Worm (Caenorhabditis elegans) whole organism, mixed stage, embryonic: ENCODE data around the gene T04F3.5.

ENCODE experiments used
- bed-3 ChIP-seq: fragments of 200-800 bp; sonication (Bioruptor generic); optimal IDR thresholded peaks from 3 replicates; lab custom pipeline; 2018; ENCODE audit warnings: mild to moderate bottlenecking, missing genetic modification characterization, moderate library complexity, missing compliant biosample characterization
- drap-1 ChIP-seq: fragments of 200-800 bp; sonication (Bioruptor generic); optimal IDR thresholded peaks from 3 replicates; lab custom pipeline; 2018; ENCODE audit warnings: mild to moderate bottlenecking, missing genetic modification characterization, missing compliant biosample characterization
- elt-1 ChIP-seq: sonication (generic microtip); optimal IDR thresholded peaks from 2 replicates; lab custom pipeline; 2017; ENCODE audit warnings: missing genetic modification characterization, mild to moderate bottlenecking, missing compliant biosample characterization, antibody characterized with exemption, moderate library complexity, borderline replicate concordance; ENCODE audit not compliant: insufficient read depth
- lin-13 ChIP-seq: fragments of 150-350 bp; optimal IDR thresholded peaks from 2 replicates; lab custom pipeline; 2014; ENCODE audit warnings: missing biosample characterization, missing genetic modification characterization
- nhr-28 ChIP-seq: fragments of 150-350 bp; optimal IDR thresholded peaks from 2 replicates; lab custom pipeline; 2014; ENCODE audit warnings: missing biosample characterization, missing genetic modification characterization
- snpc-4 ChIP-seq: fragments of 150-350 bp; optimal IDR thresholded peaks from 2 replicates; lab custom pipeline; 2014; ENCODE audit warnings: missing biosample characterization, missing genetic modification characterization
- unc-39 ChIP-seq: fragments of 150-350 bp; optimal IDR thresholded peaks from 2 replicates; lab custom pipeline; 2014; ENCODE audit warnings: missing biosample characterization, missing genetic modification characterization
- ztf-11 ChIP-seq: fragments of 150-350 bp; optimal IDR thresholded peaks from 2 replicates; lab custom pipeline; 2014; ENCODE audit warnings: missing biosample characterization, missing genetic modification characterization

DNA sequence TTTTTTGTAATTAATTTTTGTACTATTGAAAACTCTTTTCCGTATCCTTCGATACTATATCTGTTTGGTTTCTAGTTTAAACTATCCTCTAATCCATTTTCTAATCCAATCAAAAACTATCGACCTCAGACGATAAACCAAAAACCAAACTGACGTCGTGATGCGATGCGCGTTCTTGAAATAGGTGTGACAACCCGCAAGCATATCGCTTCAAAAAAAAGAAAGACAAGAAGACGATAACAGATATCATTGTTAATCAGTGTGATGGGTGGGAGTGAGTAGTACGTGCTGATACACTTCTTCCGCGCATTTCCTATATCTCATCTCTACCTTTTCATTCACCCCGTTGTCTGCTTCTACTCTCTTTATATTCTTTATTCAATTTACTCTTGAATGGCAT lies 20.7 kb upstream of the T04F3.5 start, which contains the start of gene T04F3.1:
- TF ChIP-seq unc-39 (tag; lab: Kevin White, UChicago): no peak
- TF ChIP-seq bed-3 (GFP tag; lab: Kevin White, UChicago): no peak
- no peak for TF ChIP-seq ztf-11 (tag; lab: Kevin White, UChicago)
- TF ChIP-seq nhr-28 (tag; lab: Kevin White, UChicago): no peak
- TF ChIP-seq lin-13 (tag; lab: Kevin White, UChicago): no peak
- no peak for TF ChIP-seq elt-1 (tag; lab: Kevin White, UChicago)
- no peak for TF ChIP-seq drap-1 (GFP tag; lab: Kevin White, UChicago)
- no peak for TF ChIP-seq snpc-4 (tag; lab: Kevin White, UChicago)
